Worm (Caenorhabditis elegans): ENCODE data around the gene myo-5.

DNA sequence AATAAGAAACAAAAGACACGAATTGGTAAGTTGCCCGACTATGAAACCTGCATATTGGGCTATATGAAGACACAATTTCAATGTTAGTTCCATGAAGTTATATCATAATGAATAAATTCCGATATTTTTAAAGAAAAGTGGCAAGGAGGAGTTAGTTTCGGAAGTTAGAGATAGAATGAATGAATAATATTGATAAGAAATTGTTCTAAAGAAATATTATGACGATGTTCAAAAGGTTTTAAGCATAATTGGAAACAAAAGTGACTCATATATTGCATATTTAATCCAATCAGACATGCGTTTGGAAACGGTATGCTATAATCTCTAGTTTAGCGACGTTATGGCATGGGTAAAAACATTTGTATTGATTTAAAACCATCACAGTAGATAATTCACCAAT lies 39.1 kb upstream of the myo-5 start, which contains the start of gene str-143:
- TF ChIP-seq him-1 (tag; optimal IDR thresholded peaks at IDR 0.05) (no peak), dao-5 (tag; optimal IDR thresholded peaks at IDR 0.05) (no peak)
